Worm (Caenorhabditis elegans): ENCODE measurements around the gene F20A1.2.

The F20A1.2 gene

ce11 chrV:7009461-7009860 is 36.6 kb upstream of the F20A1.2 start, which contains the start of gene C33G8.2:
TSS of gene C33G8.2 (plus strand) at chrV:7009761.
- TF ChIP-seq hlh-1 (tag; optimal IDR thresholded peaks at IDR 0.05) = no peak
- TF ChIP-seq bed-3 (GFP tag; optimal IDR thresholded peaks at IDR 0.05) = no peak
- TF ChIP-seq nhr-28 (tag; optimal IDR thresholded peaks at IDR 0.05) = no peak
- no peak for TF ChIP-seq snpc-4 (tag; optimal IDR thresholded peaks at IDR 0.05)

ce11 chrV:7012617-7013016 is 33.5 kb upstream of the F20A1.2 start, which contains the start of gene srw-127:
TSS of gene srw-127 (plus strand) at chrV:7012917.
- TF ChIP-seq unc-62 (GFP tag; optimal IDR thresholded peaks at IDR 0.05) = no peak
- TF ChIP-seq zip-8 (tag; optimal IDR thresholded peaks at IDR 0.05) = no peak
- TF ChIP-seq ceh-39 (tag; optimal IDR thresholded peaks at IDR 0.05) = no peak
- no peak for TF ChIP-seq snpc-4 (tag; optimal IDR thresholded peaks at IDR 0.05)
- TF ChIP-seq ham-2 (GFP tag; optimal IDR thresholded peaks at IDR 0.05) = no peak
- no peak for TF ChIP-seq tbx-8 (GFP tag; optimal IDR thresholded peaks at IDR 0.05)
- TF ChIP-seq mep-1 (tag; optimal IDR thresholded peaks at IDR 0.05) = no peak
- no peak for TF ChIP-seq flh-1 (GFP tag; optimal IDR thresholded peaks at IDR 0.05)
- no peak for TF ChIP-seq nhr-12 (tag; optimal IDR thresholded peaks at IDR 0.05)
- no peak for TF ChIP-seq ztf-11 (tag; optimal IDR thresholded peaks at IDR 0.05)
- no peak for TF ChIP-seq lin-32 (GFP tag; optimal IDR thresholded peaks at IDR 0.05)
- no peak for TF ChIP-seq ceh-83 (GFP tag; optimal IDR thresholded peaks at IDR 0.05)
- no peak for TF ChIP-seq elt-3 (tag; optimal IDR thresholded peaks at IDR 0.05)
- TF ChIP-seq mls-2 (tag; optimal IDR thresholded peaks at IDR 0.05) = no peak
- no peak for TF ChIP-seq blmp-1 (tag; optimal IDR thresholded peaks at IDR 0.05)
- TF ChIP-seq bed-3 (GFP tag; optimal IDR thresholded peaks at IDR 0.05) = no peak
- no peak for TF ChIP-seq sem-2 (GFP tag; optimal IDR thresholded peaks at IDR 0.05)
- no peak for TF ChIP-seq cnd-1 (tag; optimal IDR thresholded peaks at IDR 0.05)
- TF ChIP-seq drap-1 (GFP tag; optimal IDR thresholded peaks at IDR 0.05) = no peak
- no peak for TF ChIP-seq elt-1 (tag; optimal IDR thresholded peaks at IDR 0.05; ENCODE audit: borderline replicate concordance, insufficient read depth)

DNA sequence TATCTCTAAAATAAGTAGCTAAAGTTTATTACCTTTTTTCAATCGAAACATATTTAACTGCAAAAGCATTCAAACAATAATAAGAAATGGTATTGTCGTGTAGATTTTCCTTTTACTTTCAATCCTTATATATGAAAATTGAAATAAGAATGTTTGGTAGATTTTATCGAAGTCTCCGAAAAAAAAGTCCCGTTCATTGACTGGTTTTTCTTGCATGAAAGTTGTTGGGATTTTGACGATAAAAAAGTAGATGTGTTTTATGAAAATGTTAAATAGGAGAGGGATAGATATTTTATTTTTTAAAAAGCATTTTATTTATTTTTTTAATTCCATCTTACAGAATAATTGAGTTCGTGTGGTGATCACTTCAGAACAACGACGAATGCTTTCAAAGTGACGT is 30.2 kb upstream of the F20A1.2 start, which contains the start of gene C33G8.13:
Gene C33G8.13 (minus strand): TSS at position 101 of the 400 bp plus-strand sequence.
- TF ChIP-seq nhr-28 (tag; optimal IDR thresholded peaks at IDR 0.05) (no peak), unc-39 (tag; optimal IDR thresholded peaks at IDR 0.05) (no peak), elt-3 (tag; optimal IDR thresholded peaks at IDR 0.05) (no peak), nhr-237 (tag; optimal IDR thresholded peaks at IDR 0.05) (no peak), nhr-76 (tag; optimal IDR thresholded peaks at IDR 0.05) (no peak), lsy-2 (tag; optimal IDR thresholded peaks at IDR 0.05) (no peak), pha-4 (tag; optimal IDR thresholded peaks at IDR 0.05) (no peak), bed-3 (GFP tag; optimal IDR thresholded peaks at IDR 0.05) (no peak), ceh-43 (GFP tag; optimal IDR thresholded peaks at IDR 0.05) (no peak)

- TF ChIP-seq lsy-2 (tag; optimal IDR thresholded peaks at IDR 0.05) (no peak), mls-2 (tag; optimal IDR thresholded peaks at IDR 0.05) (no peak), M03D4.4 (tag; optimal IDR thresholded peaks at IDR 0.05) (no peak), nhr-2 (tag; optimal IDR thresholded peaks at IDR 0.05) (no peak), unc-120 (tag; optimal IDR thresholded peaks at IDR 0.05; ENCODE audit: poor library complexity, severe bottlenecking) (no peak), hlh-1 (tag; optimal IDR thresholded peaks at IDR 0.05) (no peak)
These were observed 29.0 kb upstream of the F20A1.2 start, which contains the start of gene srsx-32 for ce11 chrV:7017059-7017458. TSS of gene srsx-32 (plus strand) at chrV:7017359.

DNA sequence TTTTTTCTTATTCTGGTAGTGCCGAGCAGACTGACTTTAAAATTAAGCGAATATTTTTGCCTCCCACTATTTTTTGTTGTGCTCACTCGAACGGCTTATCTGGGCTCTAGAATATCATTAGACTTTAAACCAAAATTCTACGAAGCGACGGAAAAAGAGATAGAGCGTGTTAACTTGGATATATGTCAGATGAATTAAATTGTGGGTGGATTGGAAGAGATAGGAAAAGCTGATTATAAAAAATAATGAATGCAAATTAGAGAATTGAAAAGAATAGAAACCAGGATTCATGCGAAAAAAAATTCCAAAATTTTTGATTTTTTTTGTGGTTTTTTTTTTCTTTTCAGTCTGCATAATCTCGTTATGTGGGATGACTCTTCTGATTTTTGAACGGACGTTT is 24.3 kb upstream of the F20A1.2 start, which contains the start of gene F20A1.4:
Gene F20A1.4 (minus strand): TSS at position 101 of the 400 bp plus-strand sequence.
- TF ChIP-seq nhr-237 (tag; optimal IDR thresholded peaks at IDR 0.05) (no peak), M03D4.4 (tag; optimal IDR thresholded peaks at IDR 0.05) (no peak), unc-62 (GFP tag; optimal IDR thresholded peaks at IDR 0.05) (no peak), blmp-1 (tag; optimal IDR thresholded peaks at IDR 0.05) (no peak), lin-32 (GFP tag; optimal IDR thresholded peaks at IDR 0.05) (no peak), elt-1 (tag; optimal IDR thresholded peaks at IDR 0.05; ENCODE audit: borderline replicate concordance, insufficient read depth) (no peak), nhr-2 (tag; optimal IDR thresholded peaks at IDR 0.05) (no peak), flh-1 (GFP tag; optimal IDR thresholded peaks at IDR 0.05) (no peak), elt-3 (tag; optimal IDR thresholded peaks at IDR 0.05) (no peak), mab-5 (tag; optimal IDR thresholded peaks at IDR 0.05) (no peak), lin-13 (tag; optimal IDR thresholded peaks at IDR 0.05) (no peak), ces-1 (GFP tag; optimal IDR thresholded peaks at IDR 0.05) (no peak), ceh-39 (tag; optimal IDR thresholded peaks at IDR 0.05) (no peak)

All from whole organism, mixed stage, embryonic.